Worm (Caenorhabditis elegans) whole organism, L4 larva: ENCODE results near the gene F22E5.9.

ENCODE experiments used
- F37D6.2 ChIP-seq: sonication (generic microtip); optimal IDR thresholded peaks from 2 replicates; lab custom pipeline; 2016; ENCODE audit warnings: mild to moderate bottlenecking, missing genetic modification characterization, missing compliant biosample characterization
- aly-2 ChIP-seq: sonication (generic microtip); optimal IDR thresholded peaks from 2 replicates; lab custom pipeline; 2018; ENCODE audit warnings: missing biosample characterization, missing genetic modification characterization
- nhr-111 ChIP-seq: fragments of 200-800 bp; sonication (Bioruptor generic); optimal IDR thresholded peaks from 2 replicates; lab custom pipeline; 2018; ENCODE audit warnings: mild to moderate bottlenecking, missing genetic modification characterization, missing compliant biosample characterization
- nhr-237 ChIP-seq: sonication (generic microtip); optimal IDR thresholded peaks from 2 replicates; lab custom pipeline; 2017; ENCODE audit warnings: missing biosample characterization, missing genetic modification characterization
- skn-1 ChIP-seq: fragments of 150-350 bp; optimal IDR thresholded peaks from 2 replicates; lab custom pipeline; 2014; ENCODE audit warnings: missing biosample characterization, missing genetic modification characterization

DNA sequence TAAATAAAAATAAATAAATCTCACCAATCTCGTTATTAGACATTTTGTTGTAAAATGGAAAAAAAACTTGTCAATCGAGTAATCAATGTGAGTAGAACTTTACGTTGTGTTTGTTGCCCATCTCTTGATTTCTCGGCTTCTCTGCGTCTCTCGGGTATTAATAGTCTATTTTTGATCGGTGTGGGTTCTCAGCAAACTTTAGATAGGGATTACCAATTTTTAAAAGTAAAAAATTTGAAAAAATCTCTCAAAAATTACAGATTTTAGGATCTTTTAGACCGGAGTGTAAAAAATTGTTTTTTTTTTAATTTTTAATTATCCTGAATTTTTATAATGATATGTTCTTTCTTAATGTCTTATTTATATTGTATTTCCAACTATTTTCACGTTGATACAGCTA, 829 bp upstream of the F22E5.9 start, which contains the start of gene F22E5.21:
- TF ChIP-seq skn-1, result no peak
- no peak for TF ChIP-seq nhr-237
- TF ChIP-seq nhr-111 (GFP tag; lab: Kevin White, UChicago), result no peak
- no peak for TF ChIP-seq aly-2 (tag; lab: Kevin White, UChicago)
- no peak for TF ChIP-seq F37D6.2 (tag; lab: Kevin White, UChicago)
